Worm (Caenorhabditis elegans) whole organism, midembryonic: ENCODE data around the gene spl-3.

ENCODE experiments used
- T22C8.4 ChIP-seq: fragments of 200-800 bp; sonication (Bioruptor generic); IDR thresholded peaks from 2 replicates; pipeline ENCODE4 v1.3.6; 2022; ENCODE audit warnings: missing genetic modification characterization, missing compliant biosample characterization
- flt-1 ChIP-seq: fragments of 200-800 bp; sonication (Bioruptor generic); IDR thresholded peaks from 2 replicates; pipeline ENCODE4 v1.3.6; 2022; ENCODE audit warnings: missing genetic modification characterization, missing compliant biosample characterization
- klf-2 ChIP-seq: fragments of 200-800 bp; sonication (Bioruptor generic); conservative IDR thresholded peaks from 2 replicates; pipeline ENCODE4 v1.3.6; 2022; ENCODE audit warnings: missing genetic modification reagents, missing genetic modification characterization, missing compliant biosample characterization
- ref-1 ChIP-seq: fragments of 200-800 bp; sonication (Bioruptor generic); conservative IDR thresholded peaks from 2 replicates; pipeline ENCODE4 v1.3.6; 2022; ENCODE audit warnings: missing genetic modification reagents, missing genetic modification characterization, missing compliant biosample characterization
- ztf-23 ChIP-seq: fragments of 200-800 bp; sonication (Bioruptor generic); IDR thresholded peaks from 2 replicates; pipeline ENCODE4 v1.3.6; 2022; ENCODE audit warnings: missing genetic modification reagents, missing genetic modification characterization, missing compliant biosample characterization

ce11 chrIV:1177683-1178082 is 15.2 kb upstream of the spl-3 start, which contains the start of gene Y104H12D.2:
- TF ChIP-seq klf-2 (no peak), flt-1 (no peak), ref-1 (GFP tag; lab: Robert Waterston, UW) (no peak), ztf-23 (no peak), T22C8.4 (no peak)
